Worm (Caenorhabditis elegans): Measurements from ENCODE around the gene ZK546.4.

ce11 chrII:4984151-4984550 lies 46.3 kb downstream of the ZK546.4 start:
- no peak for TF ChIP-seq flt-1 (GFP tag; IDR thresholded peaks at IDR 0.05)
- TF ChIP-seq ama-1 (optimal IDR thresholded peaks at IDR 0.05), result no peak
- no peak for TF ChIP-seq tbx-37 (GFP tag; conservative IDR thresholded peaks at IDR 0.05)
- TF ChIP-seq hmg-4 (GFP tag; optimal IDR thresholded peaks at IDR 0.05), result no peak
- no peak for TF ChIP-seq hmbx-1 (tag; optimal IDR thresholded peaks at IDR 0.05)

All from whole organism, early embryonic.